Worm (Caenorhabditis elegans) whole organism, early embryonic: ENCODE results near the gene K04C2.3.

Source experiments
- B0310.2 ChIP-seq: sonication (generic microtip); optimal IDR thresholded peaks from 2 replicates; lab custom pipeline; 2016; ENCODE audit warnings: mild to moderate bottlenecking, missing genetic modification characterization, missing compliant biosample characterization
- F13C5.2 ChIP-seq: sonication (generic microtip); optimal IDR thresholded peaks from 2 replicates; lab custom pipeline; 2017; ENCODE audit warnings: mild to moderate bottlenecking, missing genetic modification characterization, inconsistent platforms, missing compliant biosample characterization
- aly-1 ChIP-seq: sonication (generic microtip); optimal IDR thresholded peaks from 2 replicates; lab custom pipeline; 2016; ENCODE audit warnings: missing genetic modification characterization, missing compliant biosample characterization
- ama-1 ChIP-seq: fragments of 150-350 bp; optimal IDR thresholded peaks from 2 replicates; lab custom pipeline; 2014
- ceh-13 ChIP-seq: fragments of 200-800 bp; sonication (Bioruptor generic); optimal IDR thresholded peaks from 2 replicates; lab custom pipeline; 2018; ENCODE audit warnings: mild to moderate bottlenecking, missing genetic modification characterization, missing compliant biosample characterization
- ceh-36 ChIP-seq: sonication (generic microtip); optimal IDR thresholded peaks from 2 replicates; lab custom pipeline; 2016; ENCODE audit warnings: missing genetic modification characterization, inconsistent platforms, missing compliant biosample characterization
- ets-7 ChIP-seq: sonication (generic microtip); optimal IDR thresholded peaks from 2 replicates; lab custom pipeline; 2016; ENCODE audit warnings: missing genotype, missing genetic modification characterization, missing compliant biosample characterization
- flt-1 ChIP-seq: fragments of 200-800 bp; sonication (Bioruptor generic); IDR thresholded peaks from 2 replicates; pipeline ENCODE4 v1.3.6; 2022; ENCODE audit warnings: missing genetic modification characterization, missing compliant biosample characterization
- hmbx-1 ChIP-seq: sonication (generic microtip); optimal IDR thresholded peaks from 2 replicates; lab custom pipeline; 2016; ENCODE audit warnings: mild to moderate bottlenecking, missing genetic modification characterization, missing compliant biosample characterization
- hmg-4 ChIP-seq: fragments of 200-800 bp; sonication (Bioruptor generic); optimal IDR thresholded peaks from 2 replicates; lab custom pipeline; 2018; ENCODE audit warnings: mild to moderate bottlenecking, missing genetic modification characterization, missing compliant biosample characterization
- hnd-1 ChIP-seq: sonication (generic microtip); optimal IDR thresholded peaks from 2 replicates; lab custom pipeline; 2016; ENCODE audit warnings: missing genetic modification characterization, missing compliant biosample characterization
- pes-1 ChIP-seq: fragments of 200-800 bp; sonication (Bioruptor generic); IDR thresholded peaks from 2 replicates; pipeline ENCODE4 v1.3.6; 2022; ENCODE audit warnings: missing genetic modification reagents, missing genetic modification characterization, missing compliant biosample characterization
- scrt-1 ChIP-seq: fragments of 200-800 bp; sonication (Bioruptor generic); IDR thresholded peaks from 2 replicates; pipeline ENCODE4 v1.3.6; 2022; ENCODE audit warnings: missing genetic modification characterization, missing compliant biosample characterization
- sea-1 ChIP-seq: fragments of 200-800 bp; sonication (Bioruptor generic); conservative IDR thresholded peaks from 2 replicates; pipeline ENCODE4 v1.3.6; 2022; ENCODE audit warnings: missing genetic modification characterization, missing compliant biosample characterization
- tbx-11 ChIP-seq: fragments of 200-800 bp; sonication (Bioruptor generic); IDR thresholded peaks from 2 replicates; pipeline ENCODE4 v1.3.6; 2022; ENCODE audit warnings: missing genetic modification characterization, missing compliant biosample characterization
- tbx-37 ChIP-seq: fragments of 200-800 bp; sonication (Bioruptor generic); conservative IDR thresholded peaks from 2 replicates; pipeline ENCODE4 v1.3.6; 2022; ENCODE audit warnings: missing genetic modification reagents, missing genetic modification characterization, missing compliant biosample characterization
- tra-4 ChIP-seq: sonication (generic microtip); optimal IDR thresholded peaks from 2 replicates; lab custom pipeline; 2017; ENCODE audit warnings: missing genetic modification characterization, missing compliant biosample characterization

Gene K04C2.3

DNA sequence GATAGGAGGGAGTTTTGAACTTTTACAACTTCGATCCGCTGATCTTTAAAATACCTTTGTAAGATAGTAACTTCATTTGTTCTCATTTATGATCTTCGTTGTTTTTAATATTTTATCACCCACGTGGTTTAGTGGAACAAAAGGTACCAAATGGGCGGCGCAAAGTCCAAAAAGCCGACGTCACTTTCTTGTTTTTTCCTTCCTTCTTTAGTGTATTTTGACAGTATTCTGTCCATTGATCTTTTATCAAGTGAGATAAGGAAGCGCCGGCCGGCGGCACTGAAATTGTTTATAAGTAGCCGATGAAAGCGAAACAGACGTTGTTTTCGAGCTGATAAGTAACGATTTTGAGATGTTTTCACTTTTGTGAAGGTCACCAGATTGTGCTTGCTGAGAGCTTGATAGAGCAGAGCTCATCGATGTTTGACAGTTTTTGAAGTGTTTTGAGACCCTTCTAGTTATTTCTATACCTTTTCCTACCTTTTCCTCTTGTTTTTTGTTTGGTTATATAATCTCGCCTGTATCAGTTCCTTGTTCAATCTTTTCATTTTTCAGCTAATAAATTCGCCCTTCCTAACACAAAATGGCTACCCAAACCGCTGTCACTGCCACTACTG is at the start of gene K04C2.3:
K04C2.3 (plus strand) TSS at position 556 of the 617 bp plus-strand sequence.
- TF ChIP-seq hmbx-1 (tag; lab: Kevin White, UChicago) (no peak), aly-1 (tag; lab: Kevin White, UChicago) (no peak), sea-1 (GFP tag; lab: Robert Waterston, UW) (no peak), hmg-4 (GFP tag; lab: Kevin White, UChicago) (no peak), ets-7 (tag; lab: Kevin White, UChicago) (no peak), F13C5.2 (tag; lab: Kevin White, UChicago) (no peak), tra-4 (no peak), ceh-13 (GFP tag; lab: Kevin White, UChicago) (no peak)

DNA sequence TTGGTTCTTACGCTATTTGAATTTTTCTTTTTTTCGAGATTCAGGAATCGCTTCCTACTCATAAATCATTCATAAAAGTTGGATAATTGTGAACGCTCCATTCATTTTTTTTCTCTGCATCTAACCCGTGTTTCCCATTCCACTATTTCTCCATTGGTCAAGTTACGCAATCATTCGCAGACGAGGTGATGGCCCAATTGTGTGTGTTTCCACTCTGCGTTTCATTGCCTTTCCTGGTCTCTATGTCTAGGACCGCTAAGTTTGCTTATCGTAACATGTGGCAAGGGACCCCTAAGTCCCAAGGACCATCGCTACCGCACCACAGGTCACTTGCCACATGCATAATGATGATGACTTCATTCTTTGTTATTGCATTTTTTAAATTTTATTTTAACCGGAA is 46.8 kb upstream of the K04C2.3 start:
- no peak for TF ChIP-seq ama-1 (lab: Kevin White, UChicago)
- TF ChIP-seq hmbx-1 (tag; lab: Kevin White, UChicago): no peak
- no peak for TF ChIP-seq scrt-1 (GFP tag; lab: Robert Waterston, UW)
- TF ChIP-seq ceh-36 (tag; lab: Kevin White, UChicago): no peak
- TF ChIP-seq pes-1 (GFP tag; lab: Robert Waterston, UW): no peak
- no peak for TF ChIP-seq tra-4
- no peak for TF ChIP-seq F13C5.2 (tag; lab: Kevin White, UChicago)
- TF ChIP-seq B0310.2 (tag; lab: Kevin White, UChicago): no peak
- no peak for TF ChIP-seq sea-1 (GFP tag; lab: Robert Waterston, UW)

DNA sequence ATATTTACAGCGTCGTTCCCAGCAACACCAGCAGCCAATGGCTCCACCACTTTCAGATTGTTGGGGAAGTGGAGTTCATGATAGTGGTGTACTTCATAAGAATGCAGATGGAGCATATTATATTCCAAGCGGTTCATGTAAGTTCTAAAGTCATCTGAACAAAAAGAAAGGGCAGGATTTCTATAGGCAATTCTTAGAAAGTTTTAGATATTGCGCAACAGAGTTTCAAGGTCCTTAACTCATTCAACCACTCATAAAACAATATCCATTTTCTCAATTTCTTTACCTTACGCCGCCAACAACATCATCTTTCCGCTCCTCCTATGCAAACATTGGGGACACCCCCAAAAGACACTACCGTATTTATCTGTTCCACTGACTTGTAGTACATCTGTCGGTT is 41.6 kb upstream of the K04C2.3 start:
- 0 out of 2 replicates have a peak, but pooled peaks have one; percentile 28 for TF ChIP-seq pes-1 (GFP tag; lab: Robert Waterston, UW)
- TF ChIP-seq ceh-13 (GFP tag; lab: Kevin White, UChicago): no peak

DNA sequence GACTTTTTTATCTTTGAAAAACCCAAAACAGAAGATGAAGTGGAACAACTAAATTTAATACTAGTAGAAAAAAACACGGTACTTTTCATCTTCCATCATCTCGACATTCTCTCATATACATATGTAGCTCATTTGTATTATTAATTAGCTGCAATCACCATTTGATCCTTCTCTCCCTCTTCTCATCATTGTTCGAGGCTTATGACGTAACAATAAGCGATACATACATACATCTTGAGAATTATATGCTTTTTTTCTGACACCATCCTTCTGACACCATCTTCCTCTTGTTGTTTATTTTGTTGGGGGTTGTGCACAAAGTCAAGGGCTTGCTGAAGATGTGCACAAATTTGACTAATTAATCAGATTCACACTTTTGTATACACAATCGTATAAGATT is 35.6 kb upstream of the K04C2.3 start:
- no peak for TF ChIP-seq hmbx-1 (tag; lab: Kevin White, UChicago)
- no peak for TF ChIP-seq ama-1 (lab: Kevin White, UChicago)
- TF ChIP-seq tbx-11: no peak
- no peak for TF ChIP-seq aly-1 (tag; lab: Kevin White, UChicago)
- no peak for TF ChIP-seq tbx-37 (GFP tag; lab: Robert Waterston, UW)
- no peak for TF ChIP-seq F13C5.2 (tag; lab: Kevin White, UChicago)
- no peak for TF ChIP-seq ceh-36 (tag; lab: Kevin White, UChicago)
- TF ChIP-seq tra-4: no peak
- no peak for TF ChIP-seq ceh-13 (GFP tag; lab: Kevin White, UChicago)
- no peak for TF ChIP-seq flt-1 (GFP tag; lab: Robert Waterston, UW)

DNA sequence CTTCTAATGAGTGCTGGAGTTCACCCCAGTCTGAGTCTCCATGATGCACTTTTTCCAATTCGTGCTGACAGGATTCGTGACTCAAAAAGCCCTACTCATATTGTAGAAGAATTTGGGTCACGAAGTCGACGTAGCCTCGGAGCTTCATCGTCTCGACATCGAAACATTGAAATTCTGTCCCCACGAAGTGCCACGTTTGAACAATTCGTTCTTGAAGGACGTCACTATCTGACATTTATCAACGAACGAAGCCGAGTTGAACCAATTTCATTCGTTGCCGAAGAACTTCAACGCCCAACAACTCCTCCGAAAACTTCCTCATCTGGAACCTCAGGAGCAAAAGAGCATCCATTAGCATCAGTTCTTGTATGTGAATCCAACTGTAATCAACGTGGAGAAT is 33.8 kb upstream of the K04C2.3 start:
- no peak for TF ChIP-seq tbx-37 (GFP tag; lab: Robert Waterston, UW)
- TF ChIP-seq tbx-11: no peak
- no peak for TF ChIP-seq flt-1 (GFP tag; lab: Robert Waterston, UW)
- TF ChIP-seq ets-7 (tag; lab: Kevin White, UChicago): no peak
- no peak for TF ChIP-seq aly-1 (tag; lab: Kevin White, UChicago)
- no peak for TF ChIP-seq ama-1 (lab: Kevin White, UChicago)
- no peak for TF ChIP-seq scrt-1 (GFP tag; lab: Robert Waterston, UW)
- no peak for TF ChIP-seq ceh-36 (tag; lab: Kevin White, UChicago)
- TF ChIP-seq hmg-4 (GFP tag; lab: Kevin White, UChicago): no peak
- TF ChIP-seq pes-1 (GFP tag; lab: Robert Waterston, UW): no peak
- TF ChIP-seq B0310.2 (tag; lab: Kevin White, UChicago): no peak
- no peak for TF ChIP-seq tra-4
- no peak for TF ChIP-seq F13C5.2 (tag; lab: Kevin White, UChicago)
- no peak for TF ChIP-seq hmbx-1 (tag; lab: Kevin White, UChicago)
- no peak for TF ChIP-seq sea-1 (GFP tag; lab: Robert Waterston, UW)

DNA sequence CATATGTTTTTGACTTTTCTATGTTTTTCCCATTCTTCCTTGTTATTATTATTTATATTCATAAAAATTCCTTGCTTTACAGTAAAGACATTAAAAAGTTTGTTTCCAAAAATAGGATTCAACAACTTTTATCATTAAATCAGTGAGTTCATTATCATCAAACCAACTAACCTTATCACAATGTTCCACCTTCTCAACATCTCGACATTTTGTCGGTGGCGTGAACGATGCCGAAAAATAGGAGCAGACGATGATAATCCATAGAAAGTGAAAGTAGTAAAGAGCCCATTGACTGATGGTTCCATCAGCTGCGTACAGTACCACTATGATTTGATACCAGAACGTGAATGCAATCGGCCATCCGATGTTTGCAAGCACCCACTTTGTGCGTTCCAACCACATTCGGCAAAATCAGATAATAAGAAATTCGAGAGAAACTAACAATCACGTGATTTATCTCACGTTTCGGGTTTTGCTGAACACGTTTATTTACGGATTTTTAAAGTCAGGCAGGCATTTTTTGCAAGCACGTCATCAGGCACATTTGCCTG is 24.2 kb upstream of the K04C2.3 start, which contains the start of gene dhhc-5:
dhhc-5 (minus strand) TSS at position 406 of the 551 bp plus-strand sequence.
- no peak for TF ChIP-seq tbx-11
- no peak for TF ChIP-seq scrt-1 (GFP tag; lab: Robert Waterston, UW)
- no peak for TF ChIP-seq ets-7 (tag; lab: Kevin White, UChicago)
- no peak for TF ChIP-seq sea-1 (GFP tag; lab: Robert Waterston, UW)
- no peak for TF ChIP-seq pes-1 (GFP tag; lab: Robert Waterston, UW)
- TF ChIP-seq tbx-37 (GFP tag; lab: Robert Waterston, UW): no peak
- no peak for TF ChIP-seq B0310.2 (tag; lab: Kevin White, UChicago)
- no peak for TF ChIP-seq F13C5.2 (tag; lab: Kevin White, UChicago)
- no peak for TF ChIP-seq hmbx-1 (tag; lab: Kevin White, UChicago)
- TF ChIP-seq ceh-13 (GFP tag; lab: Kevin White, UChicago): no peak
- TF ChIP-seq ama-1 (lab: Kevin White, UChicago): no peak
- TF ChIP-seq flt-1 (GFP tag; lab: Robert Waterston, UW): no peak
- TF ChIP-seq aly-1 (tag; lab: Kevin White, UChicago): no peak
- TF ChIP-seq hmg-4 (GFP tag; lab: Kevin White, UChicago): no peak
- TF ChIP-seq tra-4: no peak

DNA sequence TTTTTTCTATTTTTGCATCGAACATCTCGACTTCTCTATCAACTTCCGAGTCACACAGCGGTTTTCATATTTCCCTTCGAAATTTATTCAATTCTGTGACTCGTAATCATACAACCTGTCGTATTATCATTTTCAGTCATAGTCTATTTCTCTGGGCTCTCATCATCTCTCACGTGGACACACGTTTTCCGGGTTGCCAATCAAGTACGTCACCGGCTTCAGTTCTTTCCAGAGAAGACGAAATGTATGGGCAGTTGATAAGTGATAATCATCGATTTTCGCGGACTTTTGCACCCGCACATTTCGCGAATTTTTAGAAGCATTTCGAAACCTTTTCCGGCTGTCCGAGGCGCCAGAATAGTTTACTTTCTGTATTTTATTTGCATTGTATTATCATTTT is 22.6 kb upstream of the K04C2.3 start, which contains the start of gene srv-1:
srv-1 (plus strand) TSS at position 131 of the 400 bp plus-strand sequence.
- TF ChIP-seq sea-1 (GFP tag; lab: Robert Waterston, UW): no peak
- no peak for TF ChIP-seq hmg-4 (GFP tag; lab: Kevin White, UChicago)
- TF ChIP-seq B0310.2 (tag; lab: Kevin White, UChicago): no peak
- TF ChIP-seq aly-1 (tag; lab: Kevin White, UChicago): no peak
- no peak for TF ChIP-seq hnd-1
